Worm (Caenorhabditis elegans): ENCODE data around the gene gcsh-1.

Gene gcsh-1

ce11 chrX:14559084-14559483, 44.2 kb upstream of the gcsh-1 start:
- TF ChIP-seq lin-32 (GFP tag; optimal IDR thresholded peaks at IDR 0.05) (no peak), flh-1 (GFP tag; optimal IDR thresholded peaks at IDR 0.05) (no peak), ztf-11 (tag; optimal IDR thresholded peaks at IDR 0.05) (no peak), mep-1 (tag; optimal IDR thresholded peaks at IDR 0.05) (no peak)

ce11 chrX:14557936-14558554, 43.2 kb upstream of the gcsh-1 start, which contains the start of gene nhr-3:
nhr-3 (plus strand) TSS chrX:14558504.
- TF ChIP-seq blmp-1 (tag; optimal IDR thresholded peaks at IDR 0.05) (peak; percentile 36), elt-3 (tag; optimal IDR thresholded peaks at IDR 0.05) (peak; percentile 36), elt-1 (tag; optimal IDR thresholded peaks at IDR 0.05; ENCODE audit: borderline replicate concordance, insufficient read depth) (peak; percentile 82), unc-62 (GFP tag; optimal IDR thresholded peaks at IDR 0.05) (peak; percentile 57), ces-1 (GFP tag; optimal IDR thresholded peaks at IDR 0.05) (no peak), nhr-2 (tag; optimal IDR thresholded peaks at IDR 0.05) (no peak)

- TF ChIP-seq ceh-39 (tag; optimal IDR thresholded peaks at IDR 0.05) (no peak), cnd-1 (tag; optimal IDR thresholded peaks at IDR 0.05) (no peak), unc-62 (GFP tag; optimal IDR thresholded peaks at IDR 0.05) (peak; percentile 39), ces-1 (GFP tag; optimal IDR thresholded peaks at IDR 0.05) (peak; percentile 25), mab-5 (tag; optimal IDR thresholded peaks at IDR 0.05) (no peak), unc-39 (tag; optimal IDR thresholded peaks at IDR 0.05) (no peak), unc-120 (tag; optimal IDR thresholded peaks at IDR 0.05; ENCODE audit: poor library complexity, severe bottlenecking) (peak; percentile 62), tbx-8 (GFP tag; optimal IDR thresholded peaks at IDR 0.05) (no peak), bed-3 (GFP tag; optimal IDR thresholded peaks at IDR 0.05) (no peak), sptf-1 (tag; optimal IDR thresholded peaks at IDR 0.05) (no peak), elt-3 (tag; optimal IDR thresholded peaks at IDR 0.05) (no peak), lin-32 (GFP tag; optimal IDR thresholded peaks at IDR 0.05) (no peak), nhr-28 (tag; optimal IDR thresholded peaks at IDR 0.05) (no peak), lsy-2 (tag; optimal IDR thresholded peaks at IDR 0.05) (peak; percentile 26), ham-2 (GFP tag; optimal IDR thresholded peaks at IDR 0.05) (no peak), nhr-76 (tag; optimal IDR thresholded peaks at IDR 0.05) (no peak), lin-13 (tag; optimal IDR thresholded peaks at IDR 0.05) (no peak), snpc-4 (tag; optimal IDR thresholded peaks at IDR 0.05) (no peak), pha-4 (tag; optimal IDR thresholded peaks at IDR 0.05) (no peak), flh-1 (GFP tag; optimal IDR thresholded peaks at IDR 0.05) (no peak), drap-1 (GFP tag; optimal IDR thresholded peaks at IDR 0.05) (no peak), mep-1 (tag; optimal IDR thresholded peaks at IDR 0.05) (no peak), hlh-1 (tag; optimal IDR thresholded peaks at IDR 0.05) (peak; percentile 39), mls-2 (tag; optimal IDR thresholded peaks at IDR 0.05) (no peak), ceh-43 (GFP tag; optimal IDR thresholded peaks at IDR 0.05) (no peak), elt-1 (tag; optimal IDR thresholded peaks at IDR 0.05; ENCODE audit: borderline replicate concordance, insufficient read depth) (no peak), nhr-237 (tag; optimal IDR thresholded peaks at IDR 0.05) (peak; percentile 62), nhr-2 (tag; optimal IDR thresholded peaks at IDR 0.05) (no peak), ztf-11 (tag; optimal IDR thresholded peaks at IDR 0.05) (no peak), zip-8 (tag; optimal IDR thresholded peaks at IDR 0.05) (no peak), blmp-1 (tag; optimal IDR thresholded peaks at IDR 0.05) (no peak), sem-2 (GFP tag; optimal IDR thresholded peaks at IDR 0.05) (no peak), nhr-12 (tag; optimal IDR thresholded peaks at IDR 0.05) (no peak), M03D4.4 (tag; optimal IDR thresholded peaks at IDR 0.05) (no peak), ceh-83 (GFP tag; optimal IDR thresholded peaks at IDR 0.05) (no peak)
These were observed 42.6 kb upstream of the gcsh-1 start for ce11 chrX:14557352-14557935.

ce11 chrX:14556403-14556802, 41.5 kb upstream of the gcsh-1 start:
- TF ChIP-seq snpc-4 (tag; optimal IDR thresholded peaks at IDR 0.05) (no peak), tbx-8 (GFP tag; optimal IDR thresholded peaks at IDR 0.05) (no peak), unc-39 (tag; optimal IDR thresholded peaks at IDR 0.05) (no peak), blmp-1 (tag; optimal IDR thresholded peaks at IDR 0.05) (no peak), bed-3 (GFP tag; optimal IDR thresholded peaks at IDR 0.05) (no peak), lsy-2 (tag; optimal IDR thresholded peaks at IDR 0.05) (no peak), nhr-2 (tag; optimal IDR thresholded peaks at IDR 0.05) (no peak), nhr-28 (tag; optimal IDR thresholded peaks at IDR 0.05) (no peak), cnd-1 (tag; optimal IDR thresholded peaks at IDR 0.05) (no peak), pha-4 (tag; optimal IDR thresholded peaks at IDR 0.05) (no peak), unc-120 (tag; optimal IDR thresholded peaks at IDR 0.05; ENCODE audit: poor library complexity, severe bottlenecking) (no peak), mep-1 (tag; optimal IDR thresholded peaks at IDR 0.05) (no peak), flh-1 (GFP tag; optimal IDR thresholded peaks at IDR 0.05) (no peak), elt-1 (tag; optimal IDR thresholded peaks at IDR 0.05; ENCODE audit: borderline replicate concordance, insufficient read depth) (no peak), ztf-11 (tag; optimal IDR thresholded peaks at IDR 0.05) (no peak), nhr-237 (tag; optimal IDR thresholded peaks at IDR 0.05) (no peak), elt-3 (tag; optimal IDR thresholded peaks at IDR 0.05) (no peak), M03D4.4 (tag; optimal IDR thresholded peaks at IDR 0.05) (no peak), ceh-39 (tag; optimal IDR thresholded peaks at IDR 0.05) (no peak)

Data from whole organism, mixed stage, embryonic.